Fruit fly (Drosophila melanogaster): ENCODE measurements around the gene Ugt36E1.

Ugt36E1 gene

dm6 chr2L:18858661-18859532 lies 32.3 kb downstream of the Ugt36E1 start, which contains the start of the genes CG10602 and mRpL13 (continued):
- TF ChIP-seq ab (GFP tag; optimal IDR thresholded peaks at IDR 0.05) (no peak), CG13287 (GFP tag; IDR thresholded peaks at IDR 0.05; ENCODE audit: partially characterized antibody) (peak; percentile 36; the same call in 1 of the 2 replicates), CG4707 (GFP tag; optimal IDR thresholded peaks at IDR 0.05) (no peak), slbo (GFP tag; IDR thresholded peaks at IDR 0.05) (peak; percentile 47), dmrt11E (tag; optimal IDR thresholded peaks at IDR 0.05) (peak; percentile 5), Xbp1 (GFP tag; optimal IDR thresholded peaks at IDR 0.05) (peak; percentile 24), gfzf (GFP tag; optimal IDR thresholded peaks at IDR 0.05) (peak; percentile 99), CG10267 (tag; optimal IDR thresholded peaks at IDR 0.05) (peak; percentile 61), CG34422 (GFP tag; IDR thresholded peaks at IDR 0.05) (peak; percentile 61; the same call in 2 of the 3 replicates), CG8290 (GFP tag; optimal IDR thresholded peaks at IDR 0.05) (peak; percentile 76), CG8290 (tag; optimal IDR thresholded peaks at IDR 0.05) (peak in 1 of 2 experiments; percentile 93), HLH54F (GFP tag; optimal IDR thresholded peaks at IDR 0.05) (peak; percentile 31), CG8944 (GFP tag; optimal IDR thresholded peaks at IDR 0.05) (peak; percentile 10), CG10321 (GFP tag; IDR thresholded peaks at IDR 0.05) (no peak), CG6683 (GFP tag; optimal IDR thresholded peaks at IDR 0.05) (no peak), pnt (GFP tag; optimal IDR thresholded peaks at IDR 0.05) (peak; percentile 24), pzg (GFP tag; optimal IDR thresholded peaks at IDR 0.05) (peak; percentile 97), pho (GFP tag; optimal IDR thresholded peaks at IDR 0.05) (peak; percentile 21), crp (GFP tag; optimal IDR thresholded peaks at IDR 0.05) (peak in 1 of 2 experiments; percentile 86), rib (GFP tag; IDR thresholded peaks at IDR 0.05) (no peak), Bgb (GFP tag; IDR thresholded peaks at IDR 0.05; ENCODE audit: partially characterized antibody) (peak; percentile 39; the same call in 1 of the 2 replicates), CG13123 (GFP tag; optimal IDR thresholded peaks at IDR 0.05) (peak; percentile 5), CG13775 (GFP tag; optimal IDR thresholded peaks at IDR 0.05) (no peak), Elba2 (GFP tag; optimal IDR thresholded peaks at IDR 0.05) (peak; percentile 7), p53 (GFP tag; optimal IDR thresholded peaks at IDR 0.05) (peak; percentile 43), Ets65A (GFP tag) (peak; percentile 68), org-1 (GFP tag; optimal IDR thresholded peaks at IDR 0.05) (no peak), CG16779 (GFP tag; IDR thresholded peaks at IDR 0.05) (no peak), dati (GFP tag; IDR thresholded peaks at IDR 0.05) (no peak), CG10565 (GFP tag; optimal IDR thresholded peaks at IDR 0.05) (no peak), trem (tag; optimal IDR thresholded peaks at IDR 0.05) (peak; percentile 79), CG34224 (GFP tag; IDR thresholded peaks at IDR 0.05; ENCODE audit: partially characterized antibody) (0 out of 3 replicates have a peak, but pooled peaks have one; percentile 23), jigr1 (GFP tag; IDR thresholded peaks at IDR 0.05) (peak; percentile 59; the same call in 2 of the 3 replicates), aop (GFP tag; IDR thresholded peaks at IDR 0.05) (no peak), CG9797 (GFP tag; optimal IDR thresholded peaks at IDR 0.05) (peak; percentile 81), CG1603 (tag; optimal IDR thresholded peaks at IDR 0.05) (peak; percentile 81), Hr78 (GFP tag; optimal IDR thresholded peaks at IDR 0.05) (peak in 1 of 2 experiments; percentile 25), so (GFP tag; IDR thresholded peaks at IDR 0.05) (no peak), MBD-R2 (GFP tag; IDR thresholded peaks at IDR 0.05) (peak; percentile 81), lola (GFP tag; optimal IDR thresholded peaks at IDR 0.05) (peak in 1 of 3 experiments; percentile 13), E2f2 (GFP tag; IDR thresholded peaks at IDR 0.05) (peak; percentile 55; the same call in 1 of the 2 replicates), CG9609 (GFP tag; optimal IDR thresholded peaks at IDR 0.05) (peak; percentile 49), stc (GFP tag; IDR thresholded peaks at IDR 0.05) (no peak), wek (GFP tag; optimal IDR thresholded peaks at IDR 0.05) (no peak), CG11695 (GFP tag; IDR thresholded peaks at IDR 0.05) (no peak), Med (GFP tag) (peak; percentile 85), Scr (GFP tag; IDR thresholded peaks at IDR 0.05; ENCODE audit: partially characterized antibody) (0 out of 2 replicates have a peak, but pooled peaks have one; percentile 24), cad (GFP tag; optimal IDR thresholded peaks at IDR 0.05) (no peak)
